Worm (Caenorhabditis elegans) whole organism, late embryonic: ENCODE measurements around the gene sto-1.

ENCODE experiments used
- ama-1 ChIP-seq: fragments of 150-350 bp; optimal IDR thresholded peaks from 2 replicates; lab custom pipeline; 2014
- ceh-22 ChIP-seq: sonication (generic microtip); optimal IDR thresholded peaks from 2 replicates; lab custom pipeline; 2017; ENCODE audit warnings: missing biosample characterization, missing genetic modification characterization
- sox-2 ChIP-seq: fragments of 200-800 bp; sonication (Bioruptor generic); IDR thresholded peaks from 2 replicates; pipeline ENCODE4 v1.3.6; 2022; ENCODE audit warnings: missing genetic modification reagents, missing genetic modification characterization, missing compliant biosample characterization

DNA sequence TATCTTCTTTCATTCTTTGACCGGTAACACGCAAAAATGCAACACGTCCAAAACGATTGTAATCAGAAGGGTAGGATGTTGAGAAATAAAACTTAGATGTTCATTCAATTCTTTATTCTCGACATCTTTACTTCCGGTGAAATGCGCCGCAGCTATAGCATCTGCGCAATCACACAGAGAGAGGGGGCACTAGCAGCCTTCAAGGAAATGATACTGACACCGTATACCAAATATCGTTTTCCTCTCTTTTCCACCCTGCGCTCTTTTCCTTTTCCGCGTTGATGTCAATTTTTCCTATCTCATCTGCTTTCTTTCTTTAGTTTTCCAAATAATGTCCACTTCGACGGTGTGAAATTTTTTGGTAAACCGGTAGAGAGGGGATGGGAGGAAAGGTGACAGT, 28.1 kb downstream of the sto-1 start:
- no peak for TF ChIP-seq sox-2 (GFP tag; lab: Robert Waterston, UW)
- no peak for TF ChIP-seq ceh-22 (tag; lab: Kevin White, UChicago)
- no peak for TF ChIP-seq ama-1 (lab: Kevin White, UChicago)
